Fruit fly (Drosophila melanogaster) whole organism, embryonic: ENCODE results near the gene Mtpalpha.

Experiments used
- Adf1 ChIP-seq: fragments of 200-800 bp; sonication (Bioruptor generic); IDR thresholded peaks from 2 replicates; pipeline ENCODE4 v1.3.6; 2022; ENCODE audit warnings: missing biosample characterization, missing genetic modification characterization
- Awh ChIP-seq: fragments of 200-800 bp; sonication (Bioruptor generic); IDR thresholded peaks from 2 replicates; pipeline ENCODE4, ENCODE4 v1.3.6; 2022; ENCODE audit warnings: missing biosample characterization, missing genetic modification characterization
- CG33213 ChIP-seq: fragments of 200-800 bp; sonication (Bioruptor generic); optimal IDR thresholded peaks from 3 replicates; lab custom pipeline; 2016; ENCODE audit warnings: missing biosample characterization, missing genetic modification characterization
- CG9932 ChIP-seq: fragments of 200-800 bp; sonication (Bioruptor generic); IDR thresholded peaks from 2 replicates; pipeline ENCODE4 v1.3.6; 2022; ENCODE audit warnings: missing biosample characterization, missing genetic modification characterization
- Sry-δ ChIP-seq: fragments of 200-800 bp; sonication (Bioruptor generic); optimal IDR thresholded peaks from 2 replicates; lab custom pipeline; 2016; ENCODE audit warnings: missing biosample characterization, missing genetic modification characterization
- ara ChIP-seq: fragments of 200-800 bp; sonication (Bioruptor generic); IDR thresholded peaks from 2 replicates; pipeline ENCODE4 v1.3.6; 2022; ENCODE audit warnings: missing biosample characterization, missing genetic modification characterization
- bsh ChIP-seq, 2 experiments: fragments of 200-800 bp; sonication (Bioruptor generic); optimal IDR thresholded peaks; 2 replicates each; lab custom pipeline; 2017 to 2018; ENCODE audit warnings: mild to moderate bottlenecking in 2 of 2, missing biosample characterization in 2 of 2, missing genetic modification characterization in 2 of 2, moderate library complexity in 1 of 2
- corto ChIP-seq: fragments of 200-800 bp; sonication (Bioruptor generic); optimal IDR thresholded peaks from 2 replicates; lab custom pipeline; 2016; ENCODE audit warnings: missing biosample characterization, mild to moderate bottlenecking, missing genetic modification characterization, moderate library complexity
- grn ChIP-seq: fragments of 200-800 bp; sonication (Bioruptor generic); optimal IDR thresholded peaks from 3 replicates; lab custom pipeline; 2017; ENCODE audit warnings: missing biosample characterization, missing genetic modification characterization
- otp ChIP-seq: fragments of 200-800 bp; sonication (Bioruptor generic); IDR thresholded peaks from 3 replicates; pipeline ENCODE4, ENCODE4 v1.3.6; 2022; ENCODE audit warnings: missing biosample characterization, missing genetic modification characterization
- ro ChIP-seq: fragments of 200-800 bp; sonication (Bioruptor generic); IDR thresholded peaks from 2 replicates; pipeline ENCODE4 v1.3.6; 2022; ENCODE audit warnings: missing biosample characterization, missing genetic modification characterization

- TF ChIP-seq CG9932 (GFP tag; lab: Robert Waterston, UW) (peak; percentile 59), grn (GFP tag; lab: Kevin White, UChicago) (no peak), bsh (GFP tag; optimal IDR thresholded peaks at IDR 0.05; lab: Kevin White, UChicago) (peak; percentile 27 to 99), otp (no peak), ara (GFP tag; lab: Robert Waterston, UW) (no peak), ro (GFP tag; lab: Robert Waterston, UW) (no peak), corto (GFP tag; lab: Kevin White, UChicago) (no peak), Adf1 (GFP tag; lab: Robert Waterston, UW) (no peak), Awh (GFP tag; lab: Robert Waterston, UW) (no peak), Sry-δ (GFP tag; lab: Kevin White, UChicago) (peak; percentile 43), CG33213 (peak; percentile 76)
Measured at dm6 chr2L:9576269-9576933, at the start of gene Mtpalpha.
